Worm (Caenorhabditis elegans): ENCODE data around the gene ergo-1.

ergo-1 gene

ce11 chrV:966164-966563 lies 42.4 kb upstream of the ergo-1 start (continued):
- peak; percentile 6 for TF ChIP-seq ceh-8 (GFP tag; optimal IDR thresholded peaks at IDR 0.05)
- no peak for TF ChIP-seq tlp-1 (tag; optimal IDR thresholded peaks at IDR 0.05)
- peak; percentile 93 for TF ChIP-seq ces-1 (GFP tag; optimal IDR thresholded peaks at IDR 0.05)
- peak; percentile 16 for TF ChIP-seq xbp-1 (tag; optimal IDR thresholded peaks at IDR 0.05)
- TF ChIP-seq ztf-11 (tag; optimal IDR thresholded peaks at IDR 0.05), result no peak
- TF ChIP-seq efl-3 (GFP tag; optimal IDR thresholded peaks at IDR 0.05), result no peak
- TF ChIP-seq elt-3 (tag; optimal IDR thresholded peaks at IDR 0.05), result no peak
- no peak for TF ChIP-seq ceh-63 (GFP tag; optimal IDR thresholded peaks at IDR 0.05)
- no peak for TF ChIP-seq nhr-90 (tag; optimal IDR thresholded peaks at IDR 0.05; ENCODE audit: poor library complexity)
- peak; percentile 32 for TF ChIP-seq nhr-47 (tag; optimal IDR thresholded peaks at IDR 0.05)
- no peak for TF ChIP-seq ceh-88 (GFP tag; IDR thresholded peaks at IDR 0.05)
- TF ChIP-seq hlh-17 (GFP tag; optimal IDR thresholded peaks at IDR 0.05; ENCODE audit: borderline replicate concordance), result no peak
- peak in 2 of 3 experiments; percentile 7 to 17 for TF ChIP-seq ceh-82 (tag; optimal IDR thresholded peaks at IDR 0.05)
- TF ChIP-seq nhr-71 (tag; optimal IDR thresholded peaks at IDR 0.05), result peak; percentile 30
- TF ChIP-seq ama-1 (optimal IDR thresholded peaks at IDR 0.05), result no peak
- TF ChIP-seq ets-5 (GFP tag; IDR thresholded peaks at IDR 0.05), result no peak
- no peak for TF ChIP-seq alr-1 (tag; optimal IDR thresholded peaks at IDR 0.05; ENCODE audit: borderline replicate concordance)
- no peak for TF ChIP-seq C34B4.2 (tag; optimal IDR thresholded peaks at IDR 0.05)
- peak in 1 of 3 experiments; percentile 33 for TF ChIP-seq dpl-1 (GFP tag; optimal IDR thresholded peaks at IDR 0.05)
- no peak for TF ChIP-seq rnt-1 (tag; optimal IDR thresholded peaks at IDR 0.05)
- TF ChIP-seq nhr-84 (tag; optimal IDR thresholded peaks at IDR 0.05), result no peak
- TF ChIP-seq vab-15 (tag; optimal IDR thresholded peaks at IDR 0.05), result no peak
- TF ChIP-seq jun-1 (tag; optimal IDR thresholded peaks at IDR 0.05), result no peak
- no peak for TF ChIP-seq hlh-4 (tag; optimal IDR thresholded peaks at IDR 0.05)
- TF ChIP-seq blmp-1 (tag; optimal IDR thresholded peaks at IDR 0.05), result no peak
- TF ChIP-seq nhr-11 (tag; optimal IDR thresholded peaks at IDR 0.05), result no peak
- TF ChIP-seq hpl-2 (GFP tag; optimal IDR thresholded peaks at IDR 0.05), result no peak
- TF ChIP-seq irx-1 (tag; optimal IDR thresholded peaks at IDR 0.05), result no peak
- peak; percentile 16 for TF ChIP-seq unc-86 (tag; optimal IDR thresholded peaks at IDR 0.05)
- TF ChIP-seq pqm-1 (tag; optimal IDR thresholded peaks at IDR 0.05), result no peak
- TF ChIP-seq skn-1 (tag; optimal IDR thresholded peaks at IDR 0.05), result no peak

- TF ChIP-seq C34B4.2 (tag; optimal IDR thresholded peaks at IDR 0.05) (no peak), C16A3.4 (tag; optimal IDR thresholded peaks at IDR 0.05) (no peak), aly-2 (tag; optimal IDR thresholded peaks at IDR 0.05) (no peak), ets-5 (GFP tag; IDR thresholded peaks at IDR 0.05) (no peak), mef-2 (tag; optimal IDR thresholded peaks at IDR 0.05) (no peak), dpl-1 (GFP tag; optimal IDR thresholded peaks at IDR 0.05) (no peak), ama-1 (optimal IDR thresholded peaks at IDR 0.05) (no peak), snpc-4 (tag; optimal IDR thresholded peaks at IDR 0.05) (no peak), elt-2 (tag; optimal IDR thresholded peaks at IDR 0.05) (no peak), ceh-82 (tag; optimal IDR thresholded peaks at IDR 0.05) (no peak), nhr-19 (GFP tag; conservative IDR thresholded peaks at IDR 0.05) (no peak)
Observed at ce11 chrV:969005-969562, 39.5 kb upstream of the ergo-1 start.

- 0 out of 2 replicates have a peak, but pooled peaks have one; percentile 19 for TF ChIP-seq grh-1 (GFP tag; IDR thresholded peaks at IDR 0.05)
- TF ChIP-seq elt-3 (tag; optimal IDR thresholded peaks at IDR 0.05), result peak in 1 of 6 experiments; percentile 10
- TF ChIP-seq unc-86 (tag; optimal IDR thresholded peaks at IDR 0.05), result peak; percentile 53
- no peak for TF ChIP-seq nhr-237 (tag; optimal IDR thresholded peaks at IDR 0.05)
- TF ChIP-seq fkh-8 (tag; optimal IDR thresholded peaks at IDR 0.05), result peak; percentile 42
- TF ChIP-seq nhr-19 (GFP tag; conservative IDR thresholded peaks at IDR 0.05), result peak; percentile 12
- TF ChIP-seq efl-1 (optimal IDR thresholded peaks at IDR 0.05), result peak; percentile 55 to 61
- peak; percentile 9 to 92 for TF ChIP-seq efl-1 (GFP tag; optimal IDR thresholded peaks at IDR 0.05 in 1 of 2)
- TF ChIP-seq jun-1 (tag; optimal IDR thresholded peaks at IDR 0.05), result peak; percentile 33
- peak; percentile 27 for TF ChIP-seq rnt-1 (tag; optimal IDR thresholded peaks at IDR 0.05)
- peak; percentile 2 for TF ChIP-seq fkh-10 (GFP tag; optimal IDR thresholded peaks at IDR 0.05)
- TF ChIP-seq egl-27 (tag; optimal IDR thresholded peaks at IDR 0.05), result no peak
- peak in 1 of 2 experiments; percentile 61 for TF ChIP-seq lin-35 (GFP tag; optimal IDR thresholded peaks at IDR 0.05)
- TF ChIP-seq isw-1 (GFP tag; IDR thresholded peaks at IDR 0.05), result peak; percentile 11; the same call in 1 of the 2 replicates
- peak in 1 of 2 experiments; percentile 16 for TF ChIP-seq mdl-1 (tag; optimal IDR thresholded peaks at IDR 0.05)
- no peak for TF ChIP-seq lin-13 (GFP tag; optimal IDR thresholded peaks at IDR 0.05)
- TF ChIP-seq tbx-2 (tag; optimal IDR thresholded peaks at IDR 0.05), result peak; percentile 43
- TF ChIP-seq lin-14 (GFP tag; optimal IDR thresholded peaks at IDR 0.05), result peak; percentile 98
Observed at ce11 chrV:975184-975583, 33.4 kb upstream of the ergo-1 start.
